Worm (Caenorhabditis elegans) whole organism, late embryonic: ENCODE results near the gene tmed-10.

Experiments
- F13H6.1 ChIP-seq: sonication (generic microtip); optimal IDR thresholded peaks from 2 replicates; lab custom pipeline; 2016; ENCODE audit warnings: missing genetic modification characterization, missing compliant biosample characterization
- K02D7.2 ChIP-seq: sonication (generic microtip); optimal IDR thresholded peaks from 2 replicates; lab custom pipeline; 2017; ENCODE audit warnings: mild to moderate bottlenecking, missing genetic modification characterization, missing compliant biosample characterization
- K09A11.1 ChIP-seq: sonication (generic microtip); optimal IDR thresholded peaks from 2 replicates; lab custom pipeline; 2017; ENCODE audit warnings: antibody characterized with exemption, mild to moderate bottlenecking, missing genetic modification characterization, missing compliant biosample characterization; ENCODE audit not compliant: insufficient read depth
- ceh-19 ChIP-seq: fragments of 200-800 bp; sonication (Bioruptor generic); optimal IDR thresholded peaks from 2 replicates; lab custom pipeline; 2018; ENCODE audit warnings: mild to moderate bottlenecking, missing genetic modification characterization, missing compliant biosample characterization
- ceh-2 ChIP-seq: sonication (generic microtip); optimal IDR thresholded peaks from 2 replicates; lab custom pipeline; 2016; ENCODE audit warnings: missing genotype, missing genetic modification characterization, missing compliant biosample characterization
- ceh-30 ChIP-seq: fragments of 150-350 bp; optimal IDR thresholded peaks from 2 replicates; lab custom pipeline; 2014; ENCODE audit warnings: missing biosample characterization, missing genetic modification characterization
- ceh-31 ChIP-seq: sonication (generic microtip); optimal IDR thresholded peaks from 2 replicates; lab custom pipeline; 2016; ENCODE audit warnings: missing genetic modification characterization, missing compliant biosample characterization
- ceh-34 ChIP-seq: sonication (generic microtip); optimal IDR thresholded peaks from 2 replicates; lab custom pipeline; 2016; ENCODE audit warnings: mild to moderate bottlenecking, missing genetic modification characterization, missing compliant biosample characterization
- che-1 ChIP-seq: sonication (generic microtip); optimal IDR thresholded peaks from 2 replicates; lab custom pipeline; 2016; ENCODE audit warnings: mild to moderate bottlenecking, missing genetic modification characterization, missing compliant biosample characterization
- dmd-4 ChIP-seq: sonication (generic microtip); optimal IDR thresholded peaks from 2 replicates; lab custom pipeline; 2016; ENCODE audit warnings: borderline replicate concordance, missing genetic modification characterization, missing compliant biosample characterization
- elt-2 ChIP-seq: sonication (generic microtip); optimal IDR thresholded peaks from 2 replicates; lab custom pipeline; 2016; ENCODE audit warnings: missing genetic modification reagents, missing genetic modification characterization, missing compliant biosample characterization
- ets-4 ChIP-seq: sonication (generic microtip); optimal IDR thresholded peaks from 2 replicates; lab custom pipeline; 2016; ENCODE audit warnings: missing genetic modification characterization, missing compliant biosample characterization
- fax-1 ChIP-seq: sonication (generic microtip); optimal IDR thresholded peaks from 2 replicates; lab custom pipeline; 2016; ENCODE audit warnings: missing genotype, missing genetic modification characterization, missing compliant biosample characterization
- fkh-6 ChIP-seq: sonication (generic microtip); optimal IDR thresholded peaks from 2 replicates; lab custom pipeline; 2016; ENCODE audit warnings: missing genetic modification characterization, missing compliant biosample characterization
- gmeb-2 ChIP-seq: sonication (generic microtip); optimal IDR thresholded peaks from 2 replicates; lab custom pipeline; 2016; ENCODE audit warnings: missing genetic modification characterization, inconsistent platforms, missing compliant biosample characterization
- hlh-13 ChIP-seq: fragments of 200-800 bp; sonication (Bioruptor generic); optimal IDR thresholded peaks from 2 replicates; lab custom pipeline; 2018; ENCODE audit warnings: mild to moderate bottlenecking, missing genetic modification characterization, missing compliant biosample characterization
- hlh-30 ChIP-seq: sonication (generic microtip); optimal IDR thresholded peaks from 2 replicates; lab custom pipeline; 2017; ENCODE audit warnings: antibody characterized with exemption, missing genetic modification characterization, missing compliant biosample characterization; ENCODE audit not compliant: insufficient read depth
- hlh-6 ChIP-seq: sonication (generic microtip); optimal IDR thresholded peaks from 2 replicates; lab custom pipeline; 2016; ENCODE audit warnings: missing genotype, missing genetic modification characterization, missing compliant biosample characterization
- hlh-8 ChIP-seq: sonication (generic microtip); optimal IDR thresholded peaks from 2 replicates; lab custom pipeline; 2016; ENCODE audit warnings: missing genotype, missing genetic modification characterization, missing compliant biosample characterization
- lim-6 ChIP-seq: sonication (generic microtip); optimal IDR thresholded peaks from 2 replicates; lab custom pipeline; 2016; ENCODE audit warnings: missing genetic modification characterization, missing compliant biosample characterization
- lin-11 ChIP-seq: fragments of 200-800 bp; sonication (Bioruptor generic); optimal IDR thresholded peaks from 2 replicates; lab custom pipeline; 2018; ENCODE audit warnings: mild to moderate bottlenecking, missing genetic modification characterization, missing compliant biosample characterization
- nfya-1 ChIP-seq: sonication (generic microtip); optimal IDR thresholded peaks from 2 replicates; lab custom pipeline; 2017; ENCODE audit warnings: missing genetic modification characterization, mild to moderate bottlenecking, missing compliant biosample characterization, antibody characterized with exemption, moderate library complexity
- odd-2 ChIP-seq: sonication (generic microtip); optimal IDR thresholded peaks from 2 replicates; lab custom pipeline; 2017; ENCODE audit warnings: antibody characterized with exemption, mild to moderate bottlenecking, missing genetic modification characterization, missing compliant biosample characterization
- pag-3 ChIP-seq: sonication (generic microtip); optimal IDR thresholded peaks from 2 replicates; lab custom pipeline; 2016; ENCODE audit warnings: missing compliant biosample characterization, missing genetic modification characterization, borderline replicate concordance
- pat-9 ChIP-seq: fragments of 200-800 bp; sonication (Bioruptor generic); optimal IDR thresholded peaks from 2 replicates; lab custom pipeline; 2018; ENCODE audit warnings: mild to moderate bottlenecking, missing genetic modification characterization, moderate library complexity, missing compliant biosample characterization
- pax-1 ChIP-seq: fragments of 150-350 bp; optimal IDR thresholded peaks from 2 replicates; lab custom pipeline; 2014; ENCODE audit warnings: missing biosample characterization, missing genetic modification characterization
- pha-2 ChIP-seq: sonication (generic microtip); optimal IDR thresholded peaks from 2 replicates; lab custom pipeline; 2017; ENCODE audit warnings: mild to moderate bottlenecking, missing genetic modification characterization, missing compliant biosample characterization
- pha-4 ChIP-seq: fragments of 150-350 bp; optimal IDR thresholded peaks from 2 replicates; lab custom pipeline; 2018; ENCODE audit warnings: missing biosample characterization, missing genetic modification reagents, missing genetic modification characterization
- pqm-1 ChIP-seq: sonication (generic microtip); optimal IDR thresholded peaks from 2 replicates; lab custom pipeline; 2016; ENCODE audit warnings: missing genetic modification characterization, missing compliant biosample characterization
- ref-2 ChIP-seq: sonication (generic microtip); optimal IDR thresholded peaks from 2 replicates; lab custom pipeline; 2016; ENCODE audit warnings: missing genetic modification characterization, missing compliant biosample characterization
- rnt-1 ChIP-seq: sonication (generic microtip); optimal IDR thresholded peaks from 2 replicates; lab custom pipeline; 2016; ENCODE audit warnings: missing genetic modification characterization, missing compliant biosample characterization
- sdc-2 ChIP-seq: sonication (generic microtip); optimal IDR thresholded peaks from 2 replicates; lab custom pipeline; 2016; ENCODE audit warnings: missing genotype, missing genetic modification characterization, missing compliant biosample characterization
- sox-2 ChIP-seq: fragments of 200-800 bp; sonication (Bioruptor generic); IDR thresholded peaks from 2 replicates; pipeline ENCODE4 v1.3.6; 2022; ENCODE audit warnings: missing genetic modification reagents, missing genetic modification characterization, missing compliant biosample characterization
- sox-4 ChIP-seq: sonication (generic microtip); optimal IDR thresholded peaks from 2 replicates; lab custom pipeline; 2017; ENCODE audit warnings: mild to moderate bottlenecking, missing genetic modification characterization, inconsistent platforms, missing compliant biosample characterization
- syd-9 ChIP-seq: sonication (generic microtip); optimal IDR thresholded peaks from 2 replicates; lab custom pipeline; 2016; ENCODE audit warnings: mild to moderate bottlenecking, missing genetic modification characterization, moderate library complexity, missing compliant biosample characterization
- tbx-2 ChIP-seq: sonication (generic microtip); optimal IDR thresholded peaks from 2 replicates; lab custom pipeline; 2016; ENCODE audit warnings: missing genetic modification characterization, missing compliant biosample characterization
- unc-3 ChIP-seq, 2 experiments: fragments of 200-800 bp in 1 of 2; sonication (Bioruptor generic) in 1 of 2; sonication (generic microtip) in 1 of 2; conservative IDR thresholded peaks in 1 of 2; optimal IDR thresholded peaks in 1 of 2; 2 replicates each; pipeline versions ENCODE4 v1.3.6 to Lab custom; 2016 to 2022; ENCODE audit warnings: missing compliant biosample characterization in 2 of 2, missing genetic modification characterization in 2 of 2, missing genetic modification reagents in 1 of 2

Gene tmed-10

DNA sequence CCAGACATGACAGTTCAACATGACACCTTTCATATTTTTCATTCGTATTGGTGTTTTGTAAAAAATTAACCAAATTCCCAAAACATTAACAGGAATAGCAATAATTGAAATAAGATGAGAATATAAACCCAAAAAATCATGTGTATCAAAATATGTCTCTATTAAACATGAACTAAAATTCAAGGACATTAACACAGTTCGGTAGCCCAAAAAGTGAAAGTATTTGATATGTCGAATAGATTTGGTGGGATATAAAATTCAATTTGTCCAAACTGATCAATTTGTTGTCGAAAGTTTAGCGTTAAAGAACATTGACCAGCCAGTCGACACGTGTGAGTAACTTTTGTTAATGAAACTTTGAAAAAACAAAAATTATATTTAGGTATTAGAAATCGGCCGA, 24.1 kb downstream of the tmed-10 start, which contains the start of gene srh-46:
Gene srh-46 (minus strand): TSS at position 189 of the 400 bp plus-strand sequence.
- TF ChIP-seq ceh-34 (no peak), pha-2 (tag; lab: Kevin White, UChicago) (no peak), sox-2 (GFP tag; lab: Robert Waterston, UW) (no peak), F13H6.1 (tag; lab: Kevin White, UChicago) (no peak), pat-9 (tag; lab: Kevin White, UChicago) (no peak), ceh-31 (no peak), pha-4 (tag; lab: Kevin White, UChicago) (no peak), che-1 (tag; lab: Kevin White, UChicago) (no peak), hlh-6 (tag; lab: Kevin White, UChicago) (no peak), sdc-2 (tag; lab: Kevin White, UChicago) (no peak), K02D7.2 (tag; lab: Kevin White, UChicago) (no peak), hlh-30 (tag; lab: Kevin White, UChicago) (no peak), ceh-30 (tag; lab: Kevin White, UChicago) (no peak), dmd-4 (tag; lab: Kevin White, UChicago) (no peak), pag-3 (no peak), hlh-13 (no peak)

ce11 chrV:11300539-11300938, 26.2 kb downstream of the tmed-10 start, which contains the start of gene srh-47:
TSS of gene srh-47 (minus strand) at chrV:11300639.
- no peak for TF ChIP-seq lin-11
- no peak for TF ChIP-seq ceh-2 (tag; lab: Kevin White, UChicago)
- TF ChIP-seq lim-6 (tag; lab: Kevin White, UChicago), result no peak
- TF ChIP-seq syd-9 (tag; lab: Kevin White, UChicago), result no peak
- no peak for TF ChIP-seq ceh-19 (GFP tag; lab: Kevin White, UChicago)
- no peak for TF ChIP-seq fkh-6
- no peak for TF ChIP-seq sdc-2 (tag; lab: Kevin White, UChicago)
- no peak for TF ChIP-seq sox-2 (GFP tag; lab: Robert Waterston, UW)
- no peak for TF ChIP-seq K09A11.1 (tag; lab: Kevin White, UChicago)

- TF ChIP-seq lim-6 (tag; lab: Kevin White, UChicago), result no peak
- no peak for TF ChIP-seq pqm-1
- no peak for TF ChIP-seq nfya-1 (tag; lab: Kevin White, UChicago)
- no peak for TF ChIP-seq tbx-2
- TF ChIP-seq, all 69 proteins: peak for 0
These were observed 27.4 kb downstream of the tmed-10 start for ce11 chrV:11299406-11299805.

- no peak for TF ChIP-seq hlh-8 (tag; lab: Kevin White, UChicago)
- no peak for TF ChIP-seq ets-4 (tag; lab: Kevin White, UChicago)
- no peak for TF ChIP-seq pat-9 (tag; lab: Kevin White, UChicago)
- no peak for TF ChIP-seq sox-4 (tag; lab: Kevin White, UChicago)
- TF ChIP-seq rnt-1 (tag; lab: Kevin White, UChicago), result no peak
- no peak for TF ChIP-seq ceh-2 (tag; lab: Kevin White, UChicago)
- TF ChIP-seq sdc-2 (tag; lab: Kevin White, UChicago), result no peak
- no peak for TF ChIP-seq gmeb-2
- no peak for TF ChIP-seq ref-2
- no peak for TF ChIP-seq pax-1
- no peak for TF ChIP-seq hlh-13
- TF ChIP-seq fax-1 (tag; lab: Kevin White, UChicago), result no peak
- no peak for TF ChIP-seq odd-2 (tag; lab: Kevin White, UChicago)
- no peak for TF ChIP-seq pha-4 (tag; lab: Kevin White, UChicago)
- TF ChIP-seq elt-2 (tag; lab: Kevin White, UChicago), result no peak
- no peak for TF ChIP-seq ceh-34
- no peak for TF ChIP-seq unc-3 (GFP tag; conservative IDR thresholded peaks at IDR 0.05; lab: Robert Waterston, UW)
- TF ChIP-seq unc-3 (tag; optimal IDR thresholded peaks at IDR 0.05; lab: Kevin White, UChicago), result no peak
- TF ChIP-seq F13H6.1 (tag; lab: Kevin White, UChicago), result no peak
- TF ChIP-seq K02D7.2 (tag; lab: Kevin White, UChicago), result no peak
- TF ChIP-seq nfya-1 (tag; lab: Kevin White, UChicago), result no peak
These were observed 28.1 kb downstream of the tmed-10 start, which contains the start of gene T03F7.5 for ce11 chrV:11298632-11299031. TSS of gene T03F7.5 (minus strand) at chrV:11298732.
